Worm (Caenorhabditis elegans): Measurements from ENCODE around the gene grl-1.

The grl-1 gene

ce11 chrV:5523260-5523659 lies 10.4 kb downstream of the grl-1 start:
- TF ChIP-seq D1046.2 (GFP tag; IDR thresholded peaks at IDR 0.05) (no peak), unc-62 (GFP tag; optimal IDR thresholded peaks at IDR 0.05 in 1 of 2) (peak in 1 of 2 experiments; percentile 83), unc-62 (tag; optimal IDR thresholded peaks at IDR 0.05) (no peak), nhr-28 (tag; optimal IDR thresholded peaks at IDR 0.05) (peak; percentile 22)

- peak in 1 of 2 experiments; percentile 4 for TF ChIP-seq lsy-2 (tag; optimal IDR thresholded peaks at IDR 0.05)
- TF ChIP-seq T26A8.4 (GFP tag; IDR thresholded peaks at IDR 0.05), result 0 out of 2 replicates have a peak, but pooled peaks have one; percentile 22
- no peak for TF ChIP-seq ceh-82 (tag; optimal IDR thresholded peaks at IDR 0.05)
- TF ChIP-seq aha-1 (tag), result peak; percentile 97
These were observed 11.9 kb downstream of the grl-1 start, which contains the start of gene hir-1 for ce11 chrV:5521735-5522241. TSS of gene hir-1 (plus strand) at chrV:5522139.

ce11 chrV:5513630-5514378 lies 19.9 kb downstream of the grl-1 start, which contains the start of the genes hpo-15 and mms-19:
TSS of gene hpo-15 (minus strand) at chrV:5513830.
TSS of gene mms-19 (plus strand) at chrV:5514348.
- TF ChIP-seq F37D6.2 (tag; optimal IDR thresholded peaks at IDR 0.05) (no peak), nhr-28 (tag; optimal IDR thresholded peaks at IDR 0.05) (peak; percentile 73), dve-1 (tag; optimal IDR thresholded peaks at IDR 0.05; ENCODE audit: insufficient read depth) (peak; percentile 41), pqm-1 (tag; optimal IDR thresholded peaks at IDR 0.05) (peak; percentile 36), hlh-30 (tag; optimal IDR thresholded peaks at IDR 0.05; ENCODE audit: insufficient read depth) (peak; percentile 27), php-3 (GFP tag; IDR thresholded peaks at IDR 0.05) (no peak), nhr-111 (GFP tag; optimal IDR thresholded peaks at IDR 0.05) (no peak), aha-1 (tag) (peak; percentile 4), dmd-6 (GFP tag; IDR thresholded peaks at IDR 0.05) (peak; percentile 53)

- TF ChIP-seq duxl-1 (tag; optimal IDR thresholded peaks at IDR 0.05; ENCODE audit: poor library complexity), result no peak
- no peak for TF ChIP-seq zag-1 (tag; optimal IDR thresholded peaks at IDR 0.05)
- no peak for TF ChIP-seq mdl-1 (tag; optimal IDR thresholded peaks at IDR 0.05)
- TF ChIP-seq zip-11 (GFP tag; IDR thresholded peaks at IDR 0.05), result no peak
- no peak for TF ChIP-seq nhr-42 (GFP tag; IDR thresholded peaks at IDR 0.05)
- peak; percentile 77 for TF ChIP-seq php-3 (GFP tag; IDR thresholded peaks at IDR 0.05)
- no peak for TF ChIP-seq daf-19 (GFP tag; conservative IDR thresholded peaks at IDR 0.05)
- no peak for TF ChIP-seq lin-29 (GFP tag; IDR thresholded peaks at IDR 0.05)
- no peak for TF ChIP-seq hif-1 (tag; optimal IDR thresholded peaks at IDR 0.05)
- no peak for TF ChIP-seq arid-1 (GFP tag; conservative IDR thresholded peaks at IDR 0.05)
- TF ChIP-seq unc-39 (tag; optimal IDR thresholded peaks at IDR 0.05), result no peak
- peak; percentile 94 for TF ChIP-seq pqm-1 (tag; optimal IDR thresholded peaks at IDR 0.05)
- no peak for TF ChIP-seq lin-13 (GFP tag; optimal IDR thresholded peaks at IDR 0.05)
- no peak for TF ChIP-seq egl-27 (tag; optimal IDR thresholded peaks at IDR 0.05)
- TF ChIP-seq ctbp-1 (GFP tag; IDR thresholded peaks at IDR 0.05), result no peak
- no peak for TF ChIP-seq aha-1 (tag)
- TF ChIP-seq hmg-1.1 (GFP tag; IDR thresholded peaks at IDR 0.05), result no peak
- no peak for TF ChIP-seq daf-8 (GFP tag; IDR thresholded peaks at IDR 0.05)
- no peak for TF ChIP-seq Y5F2A.4 (GFP tag; optimal IDR thresholded peaks at IDR 0.05)
- no peak for TF ChIP-seq nhr-237 (tag; optimal IDR thresholded peaks at IDR 0.05)
- peak; percentile 70 for TF ChIP-seq dve-1 (tag; optimal IDR thresholded peaks at IDR 0.05; ENCODE audit: insufficient read depth)
- TF ChIP-seq ceh-44 (GFP tag; IDR thresholded peaks at IDR 0.05), result no peak
- TF ChIP-seq lin-39 (tag; optimal IDR thresholded peaks at IDR 0.05), result no peak
- TF ChIP-seq unc-130 (GFP tag; optimal IDR thresholded peaks at IDR 0.05), result no peak
- TF ChIP-seq nhr-25 (tag; optimal IDR thresholded peaks at IDR 0.05; ENCODE audit: borderline replicate concordance, insufficient read depth), result no peak
- no peak for TF ChIP-seq fos-1 (tag; optimal IDR thresholded peaks at IDR 0.05)
- TF ChIP-seq spr-1 (tag; optimal IDR thresholded peaks at IDR 0.05), result no peak
- TF ChIP-seq lin-1 (GFP tag; IDR thresholded peaks at IDR 0.05), result peak; percentile 40; the same call in 1 of the 2 replicates
- no peak for TF ChIP-seq skn-1 (tag; optimal IDR thresholded peaks at IDR 0.05)
- TF ChIP-seq rbr-2 (tag; optimal IDR thresholded peaks at IDR 0.05), result no peak
- TF ChIP-seq ceh-62 (tag; optimal IDR thresholded peaks at IDR 0.05), result no peak
- no peak for TF ChIP-seq Y105C5A.15 (GFP tag; IDR thresholded peaks at IDR 0.05)
- no peak for TF ChIP-seq Y48G9A.11 (GFP tag; IDR thresholded peaks at IDR 0.05)
These were observed 21.1 kb downstream of the grl-1 start for ce11 chrV:5512559-5512958.

Measured in whole organism, L4 larva.